Worm (Caenorhabditis elegans) whole organism, L4 larva: Measurements from ENCODE around the gene K02C4.5.

ENCODE experiments used
- R02D3.7 ChIP-seq: fragments of 150-350 bp; sonication (generic microtip); optimal IDR thresholded peaks from 3 replicates; lab custom pipeline; 2014; ENCODE audit warnings: missing biosample characterization, missing genetic modification characterization
- aly-2 ChIP-seq: sonication (generic microtip); optimal IDR thresholded peaks from 2 replicates; lab custom pipeline; 2018; ENCODE audit warnings: missing biosample characterization, missing genetic modification characterization
- ama-1 ChIP-seq: fragments of 150-350 bp; optimal IDR thresholded peaks from 2 replicates; lab custom pipeline; 2014; ENCODE audit warnings: inconsistent platforms, mixed read lengths
- ceh-20 ChIP-seq: fragments of 200-800 bp; sonication (Bioruptor generic); IDR thresholded peaks from 2 replicates; pipeline ENCODE4 v1.3.6; 2022; ENCODE audit warnings: missing genetic modification reagents, missing genetic modification characterization, missing compliant biosample characterization
- ceh-82 ChIP-seq: sonication (generic microtip); optimal IDR thresholded peaks from 2 replicates; lab custom pipeline; 2017; ENCODE audit warnings: missing biosample characterization, missing genetic modification characterization
- mdl-1 ChIP-seq, 2 experiments: fragments of 150-350 bp in 1 of 2; sonication (generic microtip) in 1 of 2; optimal IDR thresholded peaks; 2 replicates each; lab custom pipeline; 2014 to 2017; ENCODE audit warnings: missing biosample characterization in 2 of 2, missing genetic modification characterization in 2 of 2
- mep-1 ChIP-seq: fragments of 150-350 bp; sonication (generic microtip); optimal IDR thresholded peaks from 3 replicates; lab custom pipeline; 2014; ENCODE audit warnings: missing biosample characterization, missing genetic modification characterization
- nhr-77 ChIP-seq: fragments of 150-350 bp; optimal IDR thresholded peaks from 2 replicates; lab custom pipeline; 2014; ENCODE audit warnings: missing biosample characterization, missing genetic modification characterization
- pha-4 ChIP-seq, 2 experiments: fragments of 150-350 bp in 1 of 2; fragments of 200-800 bp in 1 of 2; sonication (Bioruptor generic) in 1 of 2; IDR thresholded peaks in 1 of 2; optimal IDR thresholded peaks in 1 of 2; 2 replicates each; pipeline versions ENCODE4 v1.3.6 to Lab custom; 2014 to 2022; ENCODE audit warnings: missing genetic modification characterization in 2 of 2, missing genetic modification reagents in 2 of 2, missing biosample characterization in 1 of 2, missing compliant biosample characterization in 1 of 2
- skn-1 ChIP-seq: fragments of 150-350 bp; optimal IDR thresholded peaks from 2 replicates; lab custom pipeline; 2014; ENCODE audit warnings: missing biosample characterization, missing genetic modification characterization
- tra-1 ChIP-seq: fragments of 200-800 bp; sonication (Bioruptor generic); IDR thresholded peaks from 2 replicates; pipeline ENCODE4 v1.3.6; 2022; ENCODE audit warnings: missing genetic modification reagents, missing genetic modification characterization, missing compliant biosample characterization
- unc-62 ChIP-seq, 3 experiments: fragments of 150-350 bp in 1 of 3; sonication (generic microtip); optimal IDR thresholded peaks in 2 of 3; peaks in 1 of 3; 1 replicate in 1 of 3; 2 replicates in 2 of 3; lab custom pipeline; 2014 to 2017; ENCODE audit warnings: missing biosample characterization in 3 of 3, missing genetic modification characterization in 3 of 3, missing genetic modification reagents in 3 of 3, missing genotype in 1 of 3
- zfp-2 ChIP-seq: sonication (generic microtip); optimal IDR thresholded peaks from 2 replicates; lab custom pipeline; 2016; ENCODE audit warnings: mild to moderate bottlenecking, missing genetic modification characterization, missing compliant biosample characterization

ce11 chrII:8065985-8066384, 12.2 kb upstream of the K02C4.5 start, which contains the start of gene pdha-1:
- TF ChIP-seq unc-62 (GFP tag; optimal IDR thresholded peaks at IDR 0.05 in 1 of 2; lab: Kevin White, UChicago) (no peak), unc-62 (tag; optimal IDR thresholded peaks at IDR 0.05; lab: Kevin White, UChicago) (no peak), mep-1 (tag; lab: Kevin White, UChicago) (no peak), ama-1 (no peak), ceh-82 (tag; lab: Kevin White, UChicago) (no peak), zfp-2 (tag; lab: Kevin White, UChicago) (no peak), nhr-77 (tag; lab: Kevin White, UChicago) (no peak), pha-4 (GFP tag; IDR thresholded peaks at IDR 0.05; lab: Robert Waterston, UW) (no peak), pha-4 (tag; optimal IDR thresholded peaks at IDR 0.05; lab: Kevin White, UChicago) (no peak), mdl-1 (tag; optimal IDR thresholded peaks at IDR 0.05; lab: Kevin White, UChicago) (no peak), aly-2 (tag; lab: Kevin White, UChicago) (no peak), tra-1 (GFP tag; lab: Robert Waterston, UW) (no peak), skn-1 (tag; lab: Kevin White, UChicago) (no peak), ceh-20 (GFP tag; lab: Robert Waterston, UW) (no peak), R02D3.7 (tag; lab: Kevin White, UChicago) (no peak)
